Worm (Caenorhabditis elegans): ENCODE measurements around the gene fkh-2.

The fkh-2 gene

ce11 chrX:3697623-3698022 lies 44.5 kb downstream of the fkh-2 start (continued):
- TF ChIP-seq unc-39 (tag; optimal IDR thresholded peaks at IDR 0.05) (no peak), dpl-1 (GFP tag; optimal IDR thresholded peaks at IDR 0.05) (no peak), snpc-4 (tag; optimal IDR thresholded peaks at IDR 0.05) (no peak), saeg-2 (GFP tag; IDR thresholded peaks at IDR 0.05) (peak; percentile 79; the same call in 1 of the 2 replicates), hmg-1.1 (GFP tag; IDR thresholded peaks at IDR 0.05) (peak; percentile 96), hlh-11 (tag; optimal IDR thresholded peaks at IDR 0.05) (peak; percentile 62), nhr-41 (GFP tag; IDR thresholded peaks at IDR 0.05) (peak; percentile 85)

- TF ChIP-seq aha-1 (tag) (peak; percentile 18), egl-43 (GFP tag; IDR thresholded peaks at IDR 0.05) (no peak)
Observed at ce11 chrX:3696603-3697002, 45.5 kb downstream of the fkh-2 start, which contains the start of gene C01C4.3. Gene C01C4.3, plus strand, starts transcription at chrX:3696903.

- no peak for TF ChIP-seq ZK337.2 (GFP tag; IDR thresholded peaks at IDR 0.05)
- no peak for TF ChIP-seq rbr-2 (tag; optimal IDR thresholded peaks at IDR 0.05)
- peak; percentile 15; the same call in 1 of the 2 replicates for TF ChIP-seq dmd-6 (GFP tag; IDR thresholded peaks at IDR 0.05)
- TF ChIP-seq cey-2 (tag; optimal IDR thresholded peaks at IDR 0.05; ENCODE audit: borderline replicate concordance, insufficient read depth), result no peak
- peak; percentile 24 for TF ChIP-seq hlh-11 (tag; optimal IDR thresholded peaks at IDR 0.05)
- peak; percentile 56 for TF ChIP-seq hlh-30 (tag; optimal IDR thresholded peaks at IDR 0.05; ENCODE audit: insufficient read depth)
- peak; percentile 6 for TF ChIP-seq dve-1 (tag; optimal IDR thresholded peaks at IDR 0.05; ENCODE audit: insufficient read depth)
- peak; percentile 11 for TF ChIP-seq nhr-28 (tag; optimal IDR thresholded peaks at IDR 0.05)
- TF ChIP-seq pqm-1 (tag; optimal IDR thresholded peaks at IDR 0.05), result no peak
Observed at ce11 chrX:3695826-3696225, 46.3 kb downstream of the fkh-2 start.

ce11 chrX:3694172-3694571 lies 48.0 kb downstream of the fkh-2 start:
- TF ChIP-seq madf-5 (GFP tag; IDR thresholded peaks at IDR 0.05) (no peak), nhr-6 (tag; optimal IDR thresholded peaks at IDR 0.05) (no peak), D1046.2 (GFP tag; IDR thresholded peaks at IDR 0.05) (no peak), lin-13 (GFP tag; optimal IDR thresholded peaks at IDR 0.05) (no peak), ctbp-1 (GFP tag; IDR thresholded peaks at IDR 0.05) (peak; percentile 77), nhr-28 (tag; optimal IDR thresholded peaks at IDR 0.05) (peak; percentile 11), unc-130 (GFP tag; optimal IDR thresholded peaks at IDR 0.05) (no peak), hlh-11 (tag; optimal IDR thresholded peaks at IDR 0.05) (peak; percentile 49), F37D6.2 (tag; optimal IDR thresholded peaks at IDR 0.05) (peak; percentile 54), skn-1 (tag; optimal IDR thresholded peaks at IDR 0.05) (no peak), Y105C5A.15 (GFP tag; IDR thresholded peaks at IDR 0.05) (no peak), ztf-11 (tag; optimal IDR thresholded peaks at IDR 0.05) (no peak), hif-1 (tag; optimal IDR thresholded peaks at IDR 0.05) (peak in 1 of 2 experiments; percentile 64), mdl-1 (tag; optimal IDR thresholded peaks at IDR 0.05) (peak in 1 of 2 experiments; percentile 83), lin-15B (tag; optimal IDR thresholded peaks at IDR 0.05) (no peak), dmd-8 (GFP tag; IDR thresholded peaks at IDR 0.05) (0 out of 2 replicates have a peak, but pooled peaks have one; percentile 50), hlh-30 (tag; optimal IDR thresholded peaks at IDR 0.05; ENCODE audit: insufficient read depth) (peak; percentile 78), Y75B8A.6 (GFP tag; IDR thresholded peaks at IDR 0.05) (no peak), F10B5.3 (tag; optimal IDR thresholded peaks at IDR 0.05) (no peak), mxl-3 (GFP tag; optimal IDR thresholded peaks at IDR 0.05) (peak; percentile 8), pha-4 (GFP tag; IDR thresholded peaks at IDR 0.05) (no peak), pha-4 (tag; optimal IDR thresholded peaks at IDR 0.05) (no peak), nhr-42 (GFP tag; IDR thresholded peaks at IDR 0.05) (no peak), pqm-1 (tag; optimal IDR thresholded peaks at IDR 0.05) (no peak), T20F7.1 (GFP tag; optimal IDR thresholded peaks at IDR 0.05) (no peak), arid-1 (GFP tag; conservative IDR thresholded peaks at IDR 0.05) (no peak), ZK546.5 (tag; optimal IDR thresholded peaks at IDR 0.05) (no peak), rbr-2 (tag; optimal IDR thresholded peaks at IDR 0.05) (peak; percentile 79), fos-1 (tag; optimal IDR thresholded peaks at IDR 0.05) (no peak), dve-1 (tag; optimal IDR thresholded peaks at IDR 0.05; ENCODE audit: insufficient read depth) (peak; percentile 4), F44E2.7 (GFP tag; IDR thresholded peaks at IDR 0.05) (no peak), lim-7 (GFP tag; IDR thresholded peaks at IDR 0.05) (0 out of 2 replicates have a peak, but pooled peaks have one; percentile 7), mep-1 (tag; optimal IDR thresholded peaks at IDR 0.05) (peak; percentile 81), attf-4 (tag; optimal IDR thresholded peaks at IDR 0.05) (no peak), Y48G9A.11 (GFP tag; IDR thresholded peaks at IDR 0.05) (no peak)
